Worm (Caenorhabditis elegans) whole organism, mixed stage, embryonic: ENCODE measurements around the gene F41C3.2.

Experiments used
- blmp-1 ChIP-seq: fragments of 150-350 bp; optimal IDR thresholded peaks from 2 replicates; lab custom pipeline; 2014; ENCODE audit warnings: missing biosample characterization, missing genetic modification characterization
- elt-3 ChIP-seq: fragments of 150-350 bp; optimal IDR thresholded peaks from 2 replicates; lab custom pipeline; 2014; ENCODE audit warnings: missing biosample characterization, missing genetic modification characterization
- nhr-237 ChIP-seq: fragments of 150-350 bp; optimal IDR thresholded peaks from 2 replicates; lab custom pipeline; 2014; ENCODE audit warnings: missing biosample characterization, missing genetic modification characterization

ce11 chrII:4791272-4791671 lies 41.5 kb downstream of the F41C3.2 start, which contains the start of gene F26G1.1:
- TF ChIP-seq blmp-1 (tag; lab: Kevin White, UChicago) = no peak
- TF ChIP-seq nhr-237 (tag; lab: Kevin White, UChicago) = no peak
- no peak for TF ChIP-seq elt-3 (tag; lab: Kevin White, UChicago)
